Fruit fly (Drosophila melanogaster): ENCODE data around the gene CG9536.

- TF ChIP-seq dl (GFP tag; optimal IDR thresholded peaks at IDR 0.05; ENCODE audit: insufficient read depth in 1 of 2, partially characterized antibody in 2 of 2) (no peak), foxo (GFP tag; optimal IDR thresholded peaks at IDR 0.05) (no peak), CrebA (GFP tag; optimal IDR thresholded peaks at IDR 0.05; ENCODE audit: borderline replicate concordance) (no peak), usp (GFP tag; optimal IDR thresholded peaks at IDR 0.05) (no peak), Dfd (GFP tag; optimal IDR thresholded peaks at IDR 0.05) (no peak), Myc (optimal IDR thresholded peaks at IDR 0.05) (no peak)
Measured at dm6 chr2L:6508666-6509065, 31.9 kb upstream of the CG9536 start.
